Worm (Caenorhabditis elegans) whole organism, L4 larva: ENCODE data around the gene atz-1.

ENCODE experiments used
- D1046.2 ChIP-seq: fragments of 200-800 bp; sonication (Bioruptor generic); IDR thresholded peaks from 2 replicates; pipeline ENCODE4 v1.3.6; 2022; ENCODE audit warnings: missing genetic modification characterization, missing compliant biosample characterization
- F10B5.3 ChIP-seq: sonication (generic microtip); optimal IDR thresholded peaks from 2 replicates; lab custom pipeline; 2016; ENCODE audit warnings: mild to moderate bottlenecking, missing genetic modification characterization, missing compliant biosample characterization
- F26F4.8 ChIP-seq: fragments of 200-800 bp; sonication (Bioruptor generic); conservative IDR thresholded peaks from 2 replicates; pipeline ENCODE4 v1.3.6; 2022; ENCODE audit warnings: missing genetic modification characterization, missing compliant biosample characterization
- R02D3.7 ChIP-seq: fragments of 150-350 bp; sonication (generic microtip); optimal IDR thresholded peaks from 3 replicates; lab custom pipeline; 2014; ENCODE audit warnings: missing biosample characterization, missing genetic modification characterization
- T20F7.1 ChIP-seq: fragments of 200-800 bp; sonication (Bioruptor generic); optimal IDR thresholded peaks from 2 replicates; lab custom pipeline; 2018; ENCODE audit warnings: mild to moderate bottlenecking, missing genetic modification characterization, missing compliant biosample characterization
- Y105C5A.15 ChIP-seq: fragments of 200-800 bp; sonication (Bioruptor generic); IDR thresholded peaks from 2 replicates; pipeline ENCODE4 v1.3.6; 2022; ENCODE audit warnings: missing genetic modification characterization, missing compliant biosample characterization
- ZK546.5 ChIP-seq, 2 experiments: sonication (generic microtip); optimal IDR thresholded peaks; 2 replicates each; lab custom pipeline; 2017; ENCODE audit warnings: missing biosample characterization in 2 of 2, missing genetic modification characterization in 2 of 2
- aha-1 ChIP-seq: fragments of 150-350 bp; peaks from one replicate; lab custom pipeline; 2014; ENCODE audit warnings: missing biosample characterization, missing genetic modification characterization
- ama-1 ChIP-seq: fragments of 150-350 bp; optimal IDR thresholded peaks from 2 replicates; lab custom pipeline; 2014; ENCODE audit warnings: inconsistent platforms, mixed read lengths
- arid-1 ChIP-seq: fragments of 200-800 bp; sonication (Bioruptor generic); conservative IDR thresholded peaks from 2 replicates; pipeline ENCODE4 v1.3.6; 2022; ENCODE audit warnings: missing genetic modification reagents, missing genetic modification characterization, missing compliant biosample characterization
- attf-4 ChIP-seq: sonication (generic microtip); optimal IDR thresholded peaks from 3 replicates; lab custom pipeline; 2017; ENCODE audit warnings: missing biosample characterization, missing genetic modification characterization
- ceh-44 ChIP-seq: fragments of 200-800 bp; sonication (Bioruptor generic); IDR thresholded peaks from 2 replicates; pipeline ENCODE4 v1.3.6; 2022; ENCODE audit warnings: missing genetic modification reagents, missing genetic modification characterization, missing compliant biosample characterization
- ceh-62 ChIP-seq: sonication (generic microtip); optimal IDR thresholded peaks from 2 replicates; lab custom pipeline; 2017; ENCODE audit warnings: missing biosample characterization, missing genetic modification characterization
- ceh-82 ChIP-seq: sonication (generic microtip); optimal IDR thresholded peaks from 2 replicates; lab custom pipeline; 2017; ENCODE audit warnings: missing biosample characterization, missing genetic modification characterization
- ces-1 ChIP-seq: fragments of 150-350 bp; sonication (generic microtip); optimal IDR thresholded peaks from 4 replicates; lab custom pipeline; 2014; ENCODE audit warnings: missing biosample characterization, missing genetic modification reagents, missing genetic modification characterization
- ctbp-1 ChIP-seq: fragments of 200-800 bp; sonication (Bioruptor generic); IDR thresholded peaks from 2 replicates; pipeline ENCODE4 v1.3.6; 2022; ENCODE audit warnings: missing genetic modification reagents, missing genetic modification characterization, missing compliant biosample characterization
- daf-12 ChIP-seq: fragments of 150-350 bp; optimal IDR thresholded peaks from 2 replicates; lab custom pipeline; 2014; ENCODE audit warnings: missing biosample characterization, missing genetic modification reagents, missing genetic modification characterization
- daf-19 ChIP-seq: fragments of 200-800 bp; sonication (Bioruptor generic); conservative IDR thresholded peaks from 2 replicates; pipeline ENCODE4 v1.3.6; 2022; ENCODE audit warnings: missing genetic modification characterization, missing compliant biosample characterization
- dmd-6 ChIP-seq: fragments of 200-800 bp; sonication (Bioruptor generic); IDR thresholded peaks from 2 replicates; pipeline ENCODE4 v1.3.6; 2022; ENCODE audit warnings: missing genetic modification reagents, missing genetic modification characterization, missing compliant biosample characterization
- dmd-8 ChIP-seq: fragments of 200-800 bp; sonication (Bioruptor generic); IDR thresholded peaks from 2 replicates; pipeline ENCODE4 v1.3.6; 2022; ENCODE audit warnings: missing genetic modification characterization, missing compliant biosample characterization
- dpl-1 ChIP-seq: fragments of 150-350 bp; optimal IDR thresholded peaks from 2 replicates; lab custom pipeline; 2014; ENCODE audit warnings: missing biosample characterization, missing genetic modification reagents, missing genetic modification characterization
- fkh-10 ChIP-seq: fragments of 150-350 bp; optimal IDR thresholded peaks from 2 replicates; lab custom pipeline; 2014; ENCODE audit warnings: missing biosample characterization, missing genetic modification reagents, missing genetic modification characterization
- fos-1 ChIP-seq: fragments of 150-350 bp; optimal IDR thresholded peaks from 2 replicates; lab custom pipeline; 2014; ENCODE audit warnings: missing biosample characterization, missing genetic modification characterization
- gei-8 ChIP-seq: fragments of 200-800 bp; sonication (Bioruptor generic); optimal IDR thresholded peaks from 2 replicates; lab custom pipeline; 2018; ENCODE audit warnings: mild to moderate bottlenecking, missing genetic modification characterization, missing compliant biosample characterization
- hlh-11 ChIP-seq: fragments of 200-800 bp; sonication (Bioruptor generic); optimal IDR thresholded peaks from 2 replicates; lab custom pipeline; 2018; ENCODE audit warnings: mild to moderate bottlenecking, missing genetic modification characterization, missing compliant biosample characterization
- hmg-1.1 ChIP-seq: fragments of 200-800 bp; sonication (Bioruptor generic); IDR thresholded peaks from 2 replicates; pipeline ENCODE4 v1.3.6; 2022; ENCODE audit warnings: missing genetic modification reagents, missing genetic modification characterization, missing compliant biosample characterization
- lin-13 ChIP-seq: fragments of 150-350 bp; optimal IDR thresholded peaks from 2 replicates; lab custom pipeline; 2014; ENCODE audit warnings: missing biosample characterization, missing genetic modification reagents, missing genetic modification characterization
- lin-39 ChIP-seq: fragments of 150-350 bp; optimal IDR thresholded peaks from 2 replicates; lab custom pipeline; 2014; ENCODE audit warnings: missing biosample characterization, missing genetic modification reagents, missing genetic modification characterization
- lir-3 ChIP-seq: sonication (generic microtip); optimal IDR thresholded peaks from 2 replicates; lab custom pipeline; 2016; ENCODE audit warnings: mild to moderate bottlenecking, missing genetic modification characterization, missing compliant biosample characterization
- mdl-1 ChIP-seq, 2 experiments: fragments of 150-350 bp in 1 of 2; sonication (generic microtip) in 1 of 2; optimal IDR thresholded peaks; 2 replicates each; lab custom pipeline; 2014 to 2017; ENCODE audit warnings: missing biosample characterization in 2 of 2, missing genetic modification characterization in 2 of 2
- mep-1 ChIP-seq: fragments of 150-350 bp; sonication (generic microtip); optimal IDR thresholded peaks from 3 replicates; lab custom pipeline; 2014; ENCODE audit warnings: missing biosample characterization, missing genetic modification characterization
- mes-2 ChIP-seq: sonication (generic microtip); optimal IDR thresholded peaks from 2 replicates; lab custom pipeline; 2016; ENCODE audit warnings: missing genotype, mild to moderate bottlenecking, missing genetic modification characterization, missing compliant biosample characterization; ENCODE audit not compliant: poor library complexity, severe bottlenecking
- nhr-102 ChIP-seq: sonication (generic microtip); optimal IDR thresholded peaks from 2 replicates; lab custom pipeline; 2016; ENCODE audit warnings: mild to moderate bottlenecking, missing genetic modification characterization, moderate library complexity, missing compliant biosample characterization
- nhr-111 ChIP-seq: fragments of 200-800 bp; sonication (Bioruptor generic); optimal IDR thresholded peaks from 2 replicates; lab custom pipeline; 2018; ENCODE audit warnings: mild to moderate bottlenecking, missing genetic modification characterization, missing compliant biosample characterization
- nhr-237 ChIP-seq: sonication (generic microtip); optimal IDR thresholded peaks from 2 replicates; lab custom pipeline; 2017; ENCODE audit warnings: missing biosample characterization, missing genetic modification characterization
- nhr-25 ChIP-seq: sonication (generic microtip); optimal IDR thresholded peaks from 2 replicates; lab custom pipeline; 2017; ENCODE audit warnings: missing genetic modification characterization, mild to moderate bottlenecking, missing compliant biosample characterization, antibody characterized with exemption, moderate library complexity, borderline replicate concordance; ENCODE audit not compliant: insufficient read depth
- nhr-41 ChIP-seq: fragments of 200-800 bp; sonication (Bioruptor generic); IDR thresholded peaks from 2 replicates; pipeline ENCODE4 v1.3.6; 2022; ENCODE audit warnings: missing genetic modification reagents, missing genetic modification characterization, missing compliant biosample characterization
- nhr-48 ChIP-seq: sonication (generic microtip); optimal IDR thresholded peaks from 2 replicates; lab custom pipeline; 2016; ENCODE audit warnings: mild to moderate bottlenecking, missing genetic modification characterization, missing compliant biosample characterization
- nhr-76 ChIP-seq: fragments of 150-350 bp; optimal IDR thresholded peaks from 2 replicates; lab custom pipeline; 2014; ENCODE audit warnings: missing biosample characterization, missing genetic modification characterization
- nhr-77 ChIP-seq: fragments of 150-350 bp; optimal IDR thresholded peaks from 2 replicates; lab custom pipeline; 2014; ENCODE audit warnings: missing biosample characterization, missing genetic modification characterization
- php-3 ChIP-seq: fragments of 200-800 bp; sonication (Bioruptor generic); IDR thresholded peaks from 2 replicates; pipeline ENCODE4 v1.3.6; 2022; ENCODE audit warnings: missing genetic modification reagents, missing genetic modification characterization, missing compliant biosample characterization
- sdz-12 ChIP-seq: fragments of 200-800 bp; sonication (Bioruptor generic); optimal IDR thresholded peaks from 2 replicates; lab custom pipeline; 2018; ENCODE audit warnings: mild to moderate bottlenecking, missing genetic modification characterization, missing compliant biosample characterization
- set-16 ChIP-seq: fragments of 200-800 bp; sonication (Bioruptor generic); IDR thresholded peaks from 2 replicates; pipeline ENCODE4 v1.3.6; 2022; ENCODE audit warnings: missing genetic modification reagents, missing genetic modification characterization, missing compliant biosample characterization
- tag-97 ChIP-seq: fragments of 200-800 bp; sonication (Bioruptor generic); IDR thresholded peaks from 2 replicates; pipeline ENCODE4 v1.3.6; 2022; ENCODE audit warnings: missing genetic modification characterization, missing compliant biosample characterization
- unc-39 ChIP-seq: sonication (generic microtip); optimal IDR thresholded peaks from 2 replicates; lab custom pipeline; 2017; ENCODE audit warnings: missing biosample characterization, missing genetic modification characterization
- unc-62 ChIP-seq, 3 experiments: fragments of 150-350 bp in 1 of 3; sonication (generic microtip); optimal IDR thresholded peaks in 2 of 3; peaks in 1 of 3; 1 replicate in 1 of 3; 2 replicates in 2 of 3; lab custom pipeline; 2014 to 2017; ENCODE audit warnings: missing biosample characterization in 3 of 3, missing genetic modification characterization in 3 of 3, missing genetic modification reagents in 3 of 3, missing genotype in 1 of 3
- vab-7 ChIP-seq: fragments of 200-800 bp; sonication (Bioruptor generic); IDR thresholded peaks from 2 replicates; pipeline ENCODE4 v1.3.6; 2022; ENCODE audit warnings: missing genetic modification reagents, missing genetic modification characterization, missing compliant biosample characterization
- zip-11 ChIP-seq: fragments of 200-800 bp; sonication (Bioruptor generic); IDR thresholded peaks from 2 replicates; pipeline ENCODE4 v1.3.6; 2022; ENCODE audit warnings: missing genetic modification characterization, missing compliant biosample characterization
- zip-2 ChIP-seq: fragments of 150-350 bp; optimal IDR thresholded peaks from 2 replicates; lab custom pipeline; 2014; ENCODE audit warnings: missing biosample characterization, missing genetic modification characterization
- ztf-7 ChIP-seq: fragments of 150-350 bp; optimal IDR thresholded peaks from 2 replicates; lab custom pipeline; 2014; ENCODE audit warnings: missing biosample characterization, missing genetic modification characterization

Gene atz-1

ce11 chrIV:12391003-12391637 lies 15.2 kb upstream of the atz-1 start, which contains the start of the genes rps-23 and dpm-3 (continued):
- TF ChIP-seq ZK546.5 (tag; optimal IDR thresholded peaks at IDR 0.05; lab: Kevin White, UChicago), result peak; percentile 92 to 97
- TF ChIP-seq zip-11, result no peak
- TF ChIP-seq Y105C5A.15 (GFP tag; lab: Robert Waterston, UW), result peak; percentile 39; the same call in 1 of the 2 replicates
- TF ChIP-seq zip-2, result peak; percentile 62
- peak; percentile 97 for TF ChIP-seq mep-1
- TF ChIP-seq tag-97 (GFP tag; lab: Robert Waterston, UW), result peak; percentile 86; the same call in 1 of the 2 replicates
- no peak for TF ChIP-seq fos-1 (tag; lab: Kevin White, UChicago)
- no peak for TF ChIP-seq daf-12 (tag; lab: Kevin White, UChicago)
- TF ChIP-seq php-3 (GFP tag; lab: Robert Waterston, UW), result peak; percentile 85
- TF ChIP-seq ces-1 (GFP tag; lab: Kevin White, UChicago), result peak; percentile 16
- 0 out of 2 replicates have a peak, but pooled peaks have one; percentile 27 for TF ChIP-seq set-16
- TF ChIP-seq F26F4.8 (GFP tag; lab: Robert Waterston, UW), result no peak
- peak; percentile 96 for TF ChIP-seq nhr-77 (tag; lab: Kevin White, UChicago)
- TF ChIP-seq nhr-76 (tag; lab: Kevin White, UChicago), result peak; percentile 29
- TF ChIP-seq nhr-237, result no peak
- TF ChIP-seq lir-3 (tag; lab: Kevin White, UChicago), result no peak
- TF ChIP-seq gei-8 (GFP tag; lab: Kevin White, UChicago), result no peak
- peak; percentile 90 for TF ChIP-seq T20F7.1 (GFP tag; lab: Kevin White, UChicago)
- peak; percentile 91 for TF ChIP-seq dmd-6 (GFP tag; lab: Robert Waterston, UW)
- no peak for TF ChIP-seq nhr-41
- peak; percentile 43; the same call in 1 of the 2 replicates for TF ChIP-seq daf-19 (GFP tag; lab: Robert Waterston, UW)
- peak; percentile 86 for TF ChIP-seq vab-7 (GFP tag; lab: Robert Waterston, UW)
- TF ChIP-seq mes-2 (tag; lab: Kevin White, UChicago), result peak; percentile 99
- peak; percentile 99 for TF ChIP-seq D1046.2 (GFP tag; lab: Robert Waterston, UW)
- peak; percentile 92 for TF ChIP-seq arid-1
- peak; percentile 90 for TF ChIP-seq ceh-44 (GFP tag; lab: Robert Waterston, UW)
- peak; percentile 88 for TF ChIP-seq nhr-102 (tag; lab: Kevin White, UChicago)
- peak; percentile 58; the same call in 1 of the 2 replicates for TF ChIP-seq ctbp-1 (GFP tag; lab: Robert Waterston, UW)
- peak; percentile 29 to 67 for TF ChIP-seq mdl-1 (tag; optimal IDR thresholded peaks at IDR 0.05; lab: Kevin White, UChicago)
- TF ChIP-seq sdz-12, result peak; percentile 93
- peak; percentile 78 for TF ChIP-seq fkh-10
- peak; percentile 63 for TF ChIP-seq nhr-48 (tag; lab: Kevin White, UChicago)
- no peak for TF ChIP-seq ceh-62 (tag; lab: Kevin White, UChicago)
- peak; percentile 96 for TF ChIP-seq ztf-7 (tag; lab: Kevin White, UChicago)
- peak; percentile 97 for TF ChIP-seq hlh-11
- peak; percentile 88 for TF ChIP-seq hmg-1.1 (GFP tag; lab: Robert Waterston, UW)
- TF ChIP-seq dpl-1 (GFP tag; lab: Kevin White, UChicago), result peak; percentile 89
- TF ChIP-seq F10B5.3 (tag; lab: Kevin White, UChicago), result peak; percentile 56
- no peak for TF ChIP-seq attf-4 (tag; lab: Kevin White, UChicago)
- peak; percentile 89 for TF ChIP-seq nhr-25 (tag; lab: Kevin White, UChicago)
- peak in 1 of 2 experiments; percentile 87 for TF ChIP-seq unc-62 (GFP tag; optimal IDR thresholded peaks at IDR 0.05 in 1 of 2; lab: Kevin White, UChicago)
- TF ChIP-seq unc-62 (tag; optimal IDR thresholded peaks at IDR 0.05; lab: Kevin White, UChicago), result no peak
- peak; percentile 97 for TF ChIP-seq aha-1 (tag; lab: Kevin White, UChicago)
- no peak for TF ChIP-seq R02D3.7 (tag; lab: Kevin White, UChicago)
- TF ChIP-seq ama-1 (lab: Kevin White, UChicago), result peak; percentile 82
- TF ChIP-seq unc-39, result no peak
- TF ChIP-seq ceh-82 (tag; lab: Kevin White, UChicago), result no peak
- no peak for TF ChIP-seq nhr-111 (GFP tag; lab: Kevin White, UChicago)
- TF ChIP-seq lin-13 (GFP tag; lab: Kevin White, UChicago), result peak; percentile 96
- TF ChIP-seq dmd-8, result 0 out of 2 replicates have a peak, but pooled peaks have one; percentile 69
- no peak for TF ChIP-seq lin-39 (tag; lab: Kevin White, UChicago)
